Fruit fly (Drosophila melanogaster) S2 (cell line): ENCODE data around the gene AspRS-m.

Experiments
- CG8478 ChIP-seq: fragments of >200 bp; optimal IDR thresholded peaks from 2 replicates; lab custom pipeline; 2018
- CTCF ChIP-seq, 2 experiments: fragments of >200 bp; optimal IDR thresholded peaks; 2 replicates each; lab custom pipeline; 2018

AspRS-m gene

DNA sequence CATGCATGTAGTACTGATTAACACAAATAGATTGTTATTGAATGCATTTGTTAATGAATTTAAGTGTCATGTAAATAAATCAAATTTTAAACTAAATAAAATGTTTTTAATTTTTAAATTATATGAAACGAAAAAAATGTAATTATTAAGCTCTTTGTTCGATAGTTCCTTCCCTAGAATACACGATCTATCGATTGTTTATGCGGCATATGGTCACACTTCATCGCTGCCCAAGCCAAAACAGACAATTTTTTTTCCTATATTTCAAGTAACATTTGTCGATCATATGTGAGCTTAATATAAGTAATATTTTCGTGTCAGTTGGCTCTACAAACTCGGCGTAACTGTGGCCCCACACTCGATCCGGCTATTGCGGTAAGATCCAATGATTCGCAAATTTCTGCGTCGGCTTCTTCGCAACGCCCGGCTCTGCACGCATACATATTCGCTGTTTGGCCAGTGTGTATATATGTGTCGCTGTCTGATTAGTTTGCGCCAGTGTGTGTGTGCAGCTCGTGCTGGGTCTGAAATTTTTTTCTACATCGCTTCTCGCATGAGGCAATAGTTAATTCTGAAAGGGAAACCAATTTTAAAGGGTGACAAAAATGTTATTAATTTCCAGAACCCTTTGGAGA is at the start of gene AspRS-m:
TSS of gene AspRS-m (plus strand) at position 207 of the 635 bp plus-strand sequence.
- TF ChIP-seq CTCF (optimal IDR thresholded peaks at IDR 0.05; lab: Kevin White, UChicago): no peak
- TF ChIP-seq CG8478 (lab: Kevin White, UChicago): no peak

DNA sequence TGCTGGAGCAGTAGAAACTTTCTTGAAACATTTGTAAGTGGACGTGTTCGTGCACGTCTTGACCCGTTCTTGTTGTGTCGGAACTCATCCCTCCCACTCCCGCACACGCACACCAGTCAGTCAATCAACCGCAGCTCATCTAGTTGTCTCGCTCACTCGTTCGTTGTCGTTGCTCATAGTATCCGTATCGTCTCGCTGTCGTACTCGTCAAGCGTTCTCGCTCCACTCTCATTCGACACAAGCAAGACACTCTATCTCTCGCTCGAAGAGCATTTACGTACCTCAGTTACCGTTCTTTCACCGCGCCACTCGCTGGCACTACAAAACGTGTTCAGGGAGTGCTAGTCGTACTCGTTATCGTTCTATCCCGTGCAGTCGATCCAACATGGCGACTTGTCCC is 39.3 kb upstream of the AspRS-m start:
- TF ChIP-seq CG8478 (lab: Kevin White, UChicago) (no peak), CTCF (optimal IDR thresholded peaks at IDR 0.05; lab: Kevin White, UChicago) (peak in 1 of 2 experiments; percentile 8)

DNA sequence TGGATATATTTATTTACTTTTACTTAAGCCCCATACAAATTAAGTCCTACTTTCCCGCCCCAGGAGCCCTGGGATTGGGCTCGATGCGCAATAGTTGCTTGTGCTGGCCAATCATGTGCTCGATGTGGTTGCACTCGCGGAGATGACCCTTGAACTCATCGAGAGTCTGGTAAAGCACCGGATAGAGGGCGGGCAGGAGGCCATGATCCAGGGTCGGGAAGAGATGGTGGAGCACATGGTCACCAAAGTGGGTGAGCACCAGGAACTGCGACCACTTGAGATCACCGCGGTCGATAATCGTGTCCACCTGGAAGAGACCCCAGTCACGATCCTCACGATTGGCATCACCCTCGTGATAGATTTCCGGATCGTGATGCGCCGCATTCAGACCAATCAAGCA is 38.0 kb upstream of the AspRS-m start:
- no peak for TF ChIP-seq CTCF (optimal IDR thresholded peaks at IDR 0.05; lab: Kevin White, UChicago)
- TF ChIP-seq CG8478 (lab: Kevin White, UChicago): no peak

DNA sequence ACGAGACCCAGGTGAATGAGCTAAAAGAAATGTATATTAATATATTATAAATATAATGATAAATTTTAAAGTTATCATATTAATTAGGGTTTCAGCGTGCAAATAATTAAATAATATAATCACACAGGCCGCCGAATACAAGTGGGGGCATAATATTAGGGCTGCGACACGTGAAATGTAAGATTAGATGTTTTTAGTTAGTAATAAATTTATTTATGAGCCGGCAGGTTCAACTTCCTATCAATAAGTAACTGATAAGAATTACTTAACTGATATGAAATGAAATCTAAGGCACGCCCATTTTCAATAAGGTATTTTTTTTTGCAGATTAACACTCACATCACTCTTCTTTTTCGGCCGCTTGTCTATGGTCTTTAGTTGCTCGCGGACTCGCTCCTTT is 37.0 kb upstream of the AspRS-m start:
- TF ChIP-seq CG8478 (lab: Kevin White, UChicago) (no peak), CTCF (optimal IDR thresholded peaks at IDR 0.05; lab: Kevin White, UChicago) (no peak)

DNA sequence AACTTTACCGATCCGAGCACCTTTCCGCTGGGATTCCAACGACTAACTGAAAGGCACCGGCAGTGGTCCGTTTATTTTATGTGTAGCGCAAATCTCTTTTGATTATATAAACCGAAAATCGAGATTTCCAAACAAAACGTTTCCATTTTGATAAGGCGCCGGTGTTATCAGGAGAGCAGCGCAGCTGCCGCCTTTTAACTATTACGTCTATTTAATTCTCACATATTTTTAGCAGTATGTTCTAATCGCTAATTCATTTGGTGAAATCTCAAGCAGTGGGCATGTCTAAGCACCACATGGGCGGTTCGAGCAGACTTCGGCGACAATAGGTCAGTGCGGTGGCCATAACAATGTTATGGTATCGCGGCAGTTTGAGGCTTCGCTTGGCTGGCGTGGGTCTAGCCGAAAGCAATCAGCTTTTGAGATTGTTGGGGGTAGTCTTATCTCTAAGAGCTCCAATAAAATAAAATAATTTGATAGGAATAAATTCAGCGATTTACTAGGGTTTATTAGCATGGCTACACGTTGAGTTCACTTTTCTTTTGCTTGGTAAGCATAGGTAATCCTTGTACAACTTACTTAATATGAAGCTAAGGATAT is 36.1 kb upstream of the AspRS-m start, which contains the start of gene Cyt-b5-r:
TSS of gene Cyt-b5-r (minus strand) at position 51 of the 600 bp plus-strand sequence.
- no peak for TF ChIP-seq CG8478 (lab: Kevin White, UChicago)
- TF ChIP-seq CTCF (optimal IDR thresholded peaks at IDR 0.05; lab: Kevin White, UChicago): no peak

DNA sequence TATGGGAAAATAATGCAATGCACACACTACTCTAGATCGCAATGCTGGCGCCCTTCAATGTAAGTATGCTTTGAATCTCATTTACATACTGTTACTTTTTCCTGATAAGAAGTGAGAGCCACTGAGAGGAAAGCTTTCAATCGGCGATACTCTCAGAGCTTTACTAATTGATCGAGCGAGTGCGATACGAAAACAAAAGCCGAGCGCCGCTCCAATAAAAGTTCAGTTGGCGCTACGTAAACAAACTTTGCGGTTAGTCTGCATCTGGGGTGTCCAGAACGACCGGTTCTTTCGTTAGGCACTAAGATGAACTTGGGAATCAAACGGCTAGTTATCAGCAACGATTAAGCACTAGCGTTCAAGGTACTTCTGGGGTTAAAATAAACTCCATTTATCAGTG is 35.5 kb upstream of the AspRS-m start, which contains the start of gene CG17928:
TSS of gene CG17928 (plus strand) at position 224 of the 400 bp plus-strand sequence.
- no peak for TF ChIP-seq CTCF (optimal IDR thresholded peaks at IDR 0.05; lab: Kevin White, UChicago)
- TF ChIP-seq CG8478 (lab: Kevin White, UChicago): no peak

DNA sequence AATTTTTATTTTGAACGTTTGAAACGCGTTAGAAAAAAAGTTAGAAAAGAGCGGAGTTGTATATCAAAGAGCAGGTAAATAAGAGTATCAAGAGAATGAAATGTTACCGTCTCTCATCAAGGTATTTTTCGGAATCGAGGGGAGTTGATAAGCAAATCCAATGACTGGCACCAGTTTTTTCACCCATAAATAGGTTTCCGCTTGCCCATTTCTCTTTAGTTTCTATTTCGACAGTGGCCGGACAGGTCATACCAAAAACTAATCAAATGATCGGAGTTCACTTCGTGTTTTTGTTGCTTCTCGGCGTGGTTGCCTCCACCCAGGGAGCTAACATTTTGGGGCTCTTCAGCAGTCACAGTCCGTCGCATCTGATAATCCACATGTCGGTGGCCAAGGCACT is 32.9 kb upstream of the AspRS-m start, which contains the start of gene Ugt37C2:
TSS of gene Ugt37C2 (plus strand) at position 242 of the 400 bp plus-strand sequence.
- TF ChIP-seq CTCF (optimal IDR thresholded peaks at IDR 0.05; lab: Kevin White, UChicago): no peak
- no peak for TF ChIP-seq CG8478 (lab: Kevin White, UChicago)

DNA sequence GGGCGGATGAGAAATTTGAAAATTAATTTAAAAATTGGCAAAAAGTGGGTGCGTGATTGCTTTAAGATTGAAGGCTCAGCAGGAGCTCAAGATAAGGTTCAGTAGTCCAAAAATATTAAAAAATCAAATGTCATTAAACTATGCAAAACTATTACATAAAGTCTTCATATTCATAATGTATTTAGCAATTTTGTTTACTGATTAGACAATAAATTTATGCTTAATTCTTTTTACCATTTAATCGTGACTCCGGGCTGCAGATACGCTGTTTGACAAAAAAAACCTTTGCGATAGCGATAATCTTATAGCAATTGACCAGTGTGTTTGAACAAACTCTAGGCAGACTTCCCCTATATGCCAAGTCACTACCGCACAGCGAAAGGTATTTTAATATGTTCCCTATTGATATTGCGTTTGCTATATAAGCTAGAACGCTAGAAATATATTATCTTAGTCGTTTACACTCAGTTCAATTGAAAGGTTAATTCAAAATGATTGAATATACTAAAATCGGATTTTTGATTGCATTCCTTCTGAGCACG is 30.7 kb upstream of the AspRS-m start, which contains the start of gene Ugt37E1:
TSS of gene Ugt37E1 (plus strand) at position 492 of the 542 bp plus-strand sequence.
- TF ChIP-seq CG8478 (lab: Kevin White, UChicago) (no peak), CTCF (optimal IDR thresholded peaks at IDR 0.05; lab: Kevin White, UChicago) (no peak)

DNA sequence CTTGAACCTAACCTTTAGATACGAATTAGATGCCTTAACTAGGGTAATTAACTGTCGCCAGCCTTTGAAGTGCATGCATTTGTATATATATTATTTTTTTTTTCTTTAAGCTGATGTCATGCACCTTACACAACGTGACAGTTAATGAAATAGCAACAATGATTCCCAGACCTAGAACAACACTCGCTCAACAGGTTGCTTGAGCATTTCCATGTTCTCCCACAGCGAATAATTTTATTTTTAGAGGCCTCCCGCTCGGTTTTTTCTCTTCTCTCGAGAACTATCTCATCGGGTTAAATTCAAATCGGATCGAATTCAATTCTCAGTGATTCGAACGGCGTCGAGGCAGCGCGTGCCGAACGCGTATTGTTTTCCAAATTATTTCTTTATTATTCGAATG is 28.2 kb upstream of the AspRS-m start, which contains the start of gene Ugt37D1:
TSS of gene Ugt37D1 (plus strand) at position 321 of the 400 bp plus-strand sequence.
- TF ChIP-seq CTCF (optimal IDR thresholded peaks at IDR 0.05; lab: Kevin White, UChicago): no peak
- no peak for TF ChIP-seq CG8478 (lab: Kevin White, UChicago)

DNA sequence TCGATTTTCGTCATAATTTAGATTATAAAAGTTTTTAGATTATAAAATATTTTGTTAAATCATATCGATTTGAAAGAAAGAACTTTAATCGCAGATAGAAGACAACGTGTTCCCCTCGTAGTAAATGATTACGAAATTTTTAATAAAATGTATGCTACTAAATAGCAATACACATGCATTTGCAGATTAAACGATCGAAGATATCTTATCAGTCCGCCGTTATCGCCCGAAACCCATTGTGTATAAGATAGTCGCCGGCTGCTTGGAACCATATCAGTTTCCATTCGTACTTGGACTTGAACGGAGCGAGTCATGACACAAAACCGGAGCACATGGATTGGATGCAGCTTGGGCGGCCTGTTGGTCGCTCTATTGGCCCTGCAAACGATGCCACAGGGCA is 27.4 kb upstream of the AspRS-m start:
- TF ChIP-seq CG8478 (lab: Kevin White, UChicago) (no peak), CTCF (optimal IDR thresholded peaks at IDR 0.05; lab: Kevin White, UChicago) (no peak)

DNA sequence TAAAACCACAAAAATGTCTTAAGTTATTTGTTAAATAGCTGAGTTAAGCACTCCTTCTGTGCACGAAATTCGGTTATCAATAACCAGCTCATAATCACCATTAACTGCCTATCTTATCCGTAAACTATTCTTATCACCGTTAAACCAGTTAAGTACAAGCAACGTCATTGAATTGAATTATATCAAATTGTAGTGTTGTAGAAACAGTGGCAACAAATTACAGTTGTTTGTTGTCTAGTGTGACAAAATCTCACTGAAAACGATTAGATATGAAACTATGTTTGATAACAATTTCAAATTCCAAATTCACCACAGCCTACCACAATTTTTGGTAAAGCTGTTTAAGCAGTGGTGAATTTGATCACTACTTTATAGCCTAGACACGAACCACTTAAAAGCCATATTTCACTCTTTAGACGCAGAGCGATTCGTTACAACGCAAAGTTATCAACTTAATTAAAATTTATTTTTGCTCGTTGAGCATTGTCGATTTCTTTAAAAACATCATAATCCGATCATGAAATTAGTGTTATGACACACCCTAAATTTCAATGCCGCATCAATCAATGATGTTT is 25.2 kb upstream of the AspRS-m start:
- TF ChIP-seq CG8478 (lab: Kevin White, UChicago) (no peak), CTCF (optimal IDR thresholded peaks at IDR 0.05; lab: Kevin White, UChicago) (peak in 1 of 2 experiments; percentile 40)

DNA sequence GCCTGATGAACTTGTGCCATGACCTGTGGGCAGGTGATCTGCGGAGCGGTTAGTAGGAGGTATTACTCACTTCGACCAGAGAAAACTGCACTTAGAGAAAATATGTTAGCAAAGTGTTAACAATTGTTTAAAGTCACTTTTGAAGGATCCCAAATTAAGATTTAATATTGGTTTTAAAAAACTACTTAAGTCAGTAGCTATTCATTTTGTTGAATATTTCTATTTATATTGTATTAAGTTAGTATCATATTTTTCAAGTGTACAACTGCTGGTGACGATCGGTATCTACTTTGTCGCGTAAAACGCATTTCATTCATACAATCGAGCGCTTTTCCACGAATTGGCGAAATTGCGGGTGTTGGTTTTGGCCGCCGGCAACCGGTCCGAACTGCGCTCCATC is 23.2 kb upstream of the AspRS-m start:
- TF ChIP-seq CTCF (optimal IDR thresholded peaks at IDR 0.05; lab: Kevin White, UChicago) (no peak), CG8478 (lab: Kevin White, UChicago) (no peak)

DNA sequence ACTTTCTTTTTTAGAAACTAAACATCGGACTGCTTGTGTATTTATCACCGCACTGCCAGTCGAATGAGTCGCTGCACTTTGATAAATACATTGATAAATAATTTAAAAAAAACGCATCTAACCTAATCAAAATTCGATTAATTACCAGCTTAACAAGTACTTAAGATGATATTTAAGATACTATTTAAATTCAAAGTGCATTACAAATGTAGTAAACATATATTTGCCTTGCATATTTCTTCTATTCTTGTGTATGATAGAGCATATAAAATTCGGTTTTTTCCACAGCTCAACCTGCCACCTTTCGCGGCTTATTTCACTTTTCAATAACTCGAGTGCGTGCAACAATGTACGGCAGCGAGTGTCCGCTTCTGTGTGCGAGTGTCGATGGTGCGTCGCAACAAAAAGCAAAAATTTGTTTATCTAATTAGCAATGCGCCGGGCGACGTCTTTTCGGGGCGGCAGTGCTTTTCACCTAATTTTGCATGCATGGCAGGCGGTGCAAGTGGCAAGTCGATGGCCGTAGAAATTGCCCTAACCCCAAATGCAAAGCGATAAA is 22.4 kb upstream of the AspRS-m start, which contains the start of gene CG13272:
TSS of gene CG13272 (plus strand) at position 509 of the 559 bp plus-strand sequence.
- no peak for TF ChIP-seq CTCF (optimal IDR thresholded peaks at IDR 0.05; lab: Kevin White, UChicago)
- TF ChIP-seq CG8478 (lab: Kevin White, UChicago): no peak

DNA sequence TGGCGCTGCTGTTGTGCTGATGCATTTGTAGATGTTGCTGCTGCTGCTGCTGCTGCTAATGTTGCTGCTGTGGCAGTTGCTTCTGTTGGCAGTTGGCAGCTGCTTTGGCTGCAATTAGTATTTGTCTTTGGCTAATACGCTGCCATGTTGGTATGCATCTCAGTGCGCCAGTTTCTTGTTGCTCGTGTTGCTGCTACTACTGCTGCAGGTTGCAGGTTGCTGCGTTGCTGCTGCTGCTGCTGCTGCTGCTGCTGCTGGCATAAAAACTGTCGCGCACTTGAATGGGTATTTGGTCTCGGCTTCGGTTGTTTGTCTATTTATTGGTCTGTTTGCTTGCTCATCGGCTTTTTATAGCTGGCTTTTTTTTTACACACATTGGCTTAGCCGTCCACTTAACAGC is 18.1 kb upstream of the AspRS-m start:
- TF ChIP-seq CTCF (optimal IDR thresholded peaks at IDR 0.05; lab: Kevin White, UChicago) (no peak), CG8478 (lab: Kevin White, UChicago) (no peak)
